Worm (Caenorhabditis elegans): ENCODE data around the gene ztf-14.

The ztf-14 gene

DNA sequence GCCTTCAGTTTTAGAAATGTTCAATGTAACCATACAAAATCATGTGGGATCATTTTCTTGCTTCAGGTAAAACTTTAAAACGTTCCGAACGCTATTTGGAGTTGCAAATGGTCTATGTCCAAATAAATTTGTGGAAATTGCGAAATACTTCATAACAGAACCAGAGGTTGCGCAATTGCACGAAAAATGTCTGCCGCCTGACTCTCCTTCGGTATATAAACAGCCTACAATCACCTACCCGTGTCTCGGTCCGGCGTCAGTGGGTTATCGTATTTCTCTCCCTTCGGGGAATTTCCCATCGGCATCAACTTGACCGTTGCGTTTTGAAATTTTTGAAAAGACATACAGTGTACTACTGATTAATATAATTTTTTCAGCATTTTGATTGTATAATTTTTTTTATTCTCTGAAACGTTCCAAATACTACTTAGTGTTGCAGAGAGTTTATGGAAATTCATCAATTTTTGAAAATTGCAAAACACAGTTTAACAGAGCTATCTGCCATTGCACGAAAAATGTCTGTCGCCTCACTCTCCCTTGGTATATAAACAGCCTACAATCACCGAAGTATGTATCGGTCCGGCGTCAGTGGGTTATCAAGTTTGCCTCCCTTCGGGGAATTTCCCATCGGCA, 19.1 kb upstream of the ztf-14 start:
- peak; percentile 51 for TF ChIP-seq zip-8 (tag; optimal IDR thresholded peaks at IDR 0.05)
- TF ChIP-seq nhr-12 (tag; optimal IDR thresholded peaks at IDR 0.05) = no peak

DNA sequence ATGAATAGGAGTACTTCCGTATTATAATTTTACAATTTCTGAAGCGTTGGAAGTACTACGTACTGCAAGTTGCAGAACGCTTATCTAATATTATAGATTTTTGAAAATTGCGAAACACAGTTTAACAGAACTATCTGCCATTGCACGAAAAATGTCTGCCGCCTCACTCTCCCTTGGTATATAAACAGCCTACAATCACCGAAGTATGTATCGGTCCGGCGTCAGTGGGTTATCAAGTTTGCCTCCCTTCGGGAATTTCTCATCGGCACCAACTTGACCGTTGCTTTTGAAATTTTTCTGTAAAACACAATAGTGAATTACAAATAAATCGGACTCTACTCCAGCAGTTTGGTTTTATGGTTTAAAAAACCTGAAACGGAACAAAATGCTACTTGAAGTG, 18.5 kb upstream of the ztf-14 start:
- TF ChIP-seq lin-32 (GFP tag; optimal IDR thresholded peaks at IDR 0.05) (no peak), zip-8 (tag; optimal IDR thresholded peaks at IDR 0.05) (no peak), pha-4 (tag; optimal IDR thresholded peaks at IDR 0.05) (no peak), snpc-4 (tag; optimal IDR thresholded peaks at IDR 0.05) (no peak), ham-2 (GFP tag; optimal IDR thresholded peaks at IDR 0.05) (no peak), elt-3 (tag; optimal IDR thresholded peaks at IDR 0.05) (no peak), lin-13 (tag; optimal IDR thresholded peaks at IDR 0.05) (no peak), elt-1 (tag; optimal IDR thresholded peaks at IDR 0.05; ENCODE audit: borderline replicate concordance, insufficient read depth) (no peak), bed-3 (GFP tag; optimal IDR thresholded peaks at IDR 0.05) (no peak), tbx-8 (GFP tag; optimal IDR thresholded peaks at IDR 0.05) (no peak), lsy-2 (tag; optimal IDR thresholded peaks at IDR 0.05) (no peak), nhr-12 (tag; optimal IDR thresholded peaks at IDR 0.05) (no peak)

DNA sequence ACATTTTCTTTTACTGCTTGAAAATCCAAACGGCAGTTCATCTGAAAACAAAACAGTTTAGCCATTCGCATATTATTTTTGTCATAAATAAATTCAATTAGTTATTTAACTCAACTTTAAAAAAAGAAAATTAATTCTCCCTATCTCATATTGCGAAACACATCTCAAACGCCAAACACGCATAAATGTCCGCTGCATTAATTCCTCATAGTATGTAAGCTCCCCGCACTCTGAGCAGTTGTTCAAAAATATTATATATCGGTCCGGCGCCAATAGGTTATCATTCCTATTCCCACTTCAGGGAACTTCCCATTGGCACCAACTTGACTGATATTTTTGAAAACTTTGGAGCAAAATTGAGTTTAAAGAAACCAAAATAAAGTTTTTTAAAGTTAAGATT, 17.7 kb upstream of the ztf-14 start:
- TF ChIP-seq unc-62 (GFP tag; optimal IDR thresholded peaks at IDR 0.05) = no peak
- TF ChIP-seq unc-120 (tag; optimal IDR thresholded peaks at IDR 0.05; ENCODE audit: poor library complexity, severe bottlenecking) = no peak
- no peak for TF ChIP-seq mls-2 (tag; optimal IDR thresholded peaks at IDR 0.05)
- no peak for TF ChIP-seq ham-2 (GFP tag; optimal IDR thresholded peaks at IDR 0.05)

DNA sequence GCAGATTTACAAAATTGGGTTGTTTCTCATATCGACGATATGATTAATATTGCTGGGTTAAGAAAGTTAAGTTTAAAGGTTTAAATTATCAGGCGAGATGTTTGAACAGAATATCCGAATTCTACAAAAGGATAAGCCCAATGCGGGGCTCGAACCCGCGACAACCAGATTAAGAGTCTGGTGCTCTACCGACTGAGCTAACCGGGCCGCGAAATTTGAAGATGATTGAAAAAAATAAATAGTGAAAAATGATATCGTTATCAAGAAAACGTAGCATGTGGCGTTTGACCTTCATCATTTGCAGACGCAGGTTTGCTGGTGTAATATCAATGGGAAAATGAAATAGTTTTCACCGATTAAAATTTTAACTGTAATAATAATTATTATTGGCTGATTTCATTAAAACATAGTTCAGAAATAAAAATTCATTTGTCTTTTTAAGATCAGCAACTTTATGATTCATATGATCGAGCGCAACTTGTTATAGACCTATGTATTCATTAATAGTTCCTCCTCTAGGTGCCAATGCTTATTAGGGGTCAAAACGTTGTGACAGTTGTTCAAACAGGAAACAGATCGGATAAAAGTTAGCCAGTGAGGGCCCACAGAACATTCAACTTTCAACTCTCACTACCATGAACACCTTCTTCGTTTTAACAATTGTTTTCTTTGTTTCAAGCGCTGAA, 17.0 kb upstream of the ztf-14 start, which contains the start of gene M163.11:
TSS of gene M163.11 (plus strand) at position 636 of the 686 bp plus-strand sequence.
- TF ChIP-seq zip-8 (tag; optimal IDR thresholded peaks at IDR 0.05) (no peak), pha-4 (tag; optimal IDR thresholded peaks at IDR 0.05) (no peak), unc-120 (tag; optimal IDR thresholded peaks at IDR 0.05; ENCODE audit: poor library complexity, severe bottlenecking) (peak; percentile 55), ceh-39 (tag; optimal IDR thresholded peaks at IDR 0.05) (no peak), unc-39 (tag; optimal IDR thresholded peaks at IDR 0.05) (no peak), cnd-1 (tag; optimal IDR thresholded peaks at IDR 0.05) (no peak)

DNA sequence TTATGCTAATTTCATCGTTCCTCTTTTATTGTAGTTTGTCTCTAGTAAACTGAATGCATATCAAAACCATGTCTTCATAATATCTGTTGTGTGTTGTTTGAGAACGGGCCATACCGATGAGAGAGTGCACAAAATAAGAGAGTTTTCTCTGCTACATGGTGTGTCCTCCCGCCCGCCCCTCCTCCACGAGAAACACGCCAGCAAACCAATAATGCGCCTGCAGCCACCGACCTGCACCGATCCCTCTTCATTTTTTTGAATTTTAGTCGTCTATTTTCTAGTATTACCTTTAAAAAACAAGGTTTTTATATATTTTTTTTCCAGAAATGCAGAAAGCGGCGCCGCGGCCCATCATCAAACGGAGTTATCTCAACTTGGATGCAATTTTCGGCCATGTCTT, 15.6 kb upstream of the ztf-14 start, which contains the start of gene gfi-3:
TSS of gene gfi-3 (plus strand) at position 325 of the 400 bp plus-strand sequence.
- peak; percentile 75 for TF ChIP-seq M03D4.4 (tag; optimal IDR thresholded peaks at IDR 0.05)
- TF ChIP-seq elt-1 (tag; optimal IDR thresholded peaks at IDR 0.05; ENCODE audit: borderline replicate concordance, insufficient read depth) = no peak
- peak; percentile 8 for TF ChIP-seq unc-62 (GFP tag; optimal IDR thresholded peaks at IDR 0.05)
- no peak for TF ChIP-seq bed-3 (GFP tag; optimal IDR thresholded peaks at IDR 0.05)
- no peak for TF ChIP-seq blmp-1 (tag; optimal IDR thresholded peaks at IDR 0.05)
- peak; percentile 59 for TF ChIP-seq lsy-2 (tag; optimal IDR thresholded peaks at IDR 0.05)
- TF ChIP-seq mls-2 (tag; optimal IDR thresholded peaks at IDR 0.05) = peak; percentile 5
- peak; percentile 55 for TF ChIP-seq drap-1 (GFP tag; optimal IDR thresholded peaks at IDR 0.05)
- TF ChIP-seq sptf-1 (tag; optimal IDR thresholded peaks at IDR 0.05) = peak; percentile 80
- TF ChIP-seq elt-3 (tag; optimal IDR thresholded peaks at IDR 0.05) = no peak
- TF ChIP-seq mep-1 (tag; optimal IDR thresholded peaks at IDR 0.05) = peak; percentile 34
- TF ChIP-seq hlh-1 (tag; optimal IDR thresholded peaks at IDR 0.05) = peak; percentile 37
- peak; percentile 82 for TF ChIP-seq lin-13 (tag; optimal IDR thresholded peaks at IDR 0.05)
- peak; percentile 7 for TF ChIP-seq cnd-1 (tag; optimal IDR thresholded peaks at IDR 0.05)
- TF ChIP-seq pha-4 (tag; optimal IDR thresholded peaks at IDR 0.05) = peak; percentile 30
- peak; percentile 18 for TF ChIP-seq ces-1 (GFP tag; optimal IDR thresholded peaks at IDR 0.05)
- TF ChIP-seq unc-120 (tag; optimal IDR thresholded peaks at IDR 0.05; ENCODE audit: poor library complexity, severe bottlenecking) = peak; percentile 41
- TF ChIP-seq ham-2 (GFP tag; optimal IDR thresholded peaks at IDR 0.05) = peak; percentile 57

DNA sequence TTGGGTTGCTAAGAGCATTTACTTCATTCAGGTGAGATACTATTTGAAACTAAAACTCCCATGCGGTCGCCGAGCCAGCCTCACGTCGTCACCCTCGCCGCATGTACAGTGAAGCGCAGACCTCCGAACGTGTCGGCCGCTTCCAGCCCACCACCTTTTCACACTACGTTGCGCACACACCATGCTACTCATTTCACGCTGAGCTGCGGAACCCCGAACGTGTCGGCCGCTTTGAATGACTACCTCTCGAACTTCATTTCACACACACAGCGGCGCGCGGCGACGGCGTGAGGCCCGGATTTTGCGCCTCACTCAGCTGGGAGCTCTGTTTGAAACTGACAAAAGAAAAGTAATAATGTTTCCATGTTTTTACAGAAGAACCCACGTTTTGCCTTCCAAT, 14.2 kb upstream of the ztf-14 start:
- TF ChIP-seq ceh-43 (GFP tag; optimal IDR thresholded peaks at IDR 0.05) (no peak), ces-1 (GFP tag; optimal IDR thresholded peaks at IDR 0.05) (no peak), sem-2 (GFP tag; optimal IDR thresholded peaks at IDR 0.05) (no peak), pha-4 (tag; optimal IDR thresholded peaks at IDR 0.05) (no peak)
